Worm (Caenorhabditis elegans) whole organism, early embryonic: ENCODE data around the gene F19B2.6.

Experiments
- B0310.2 ChIP-seq: sonication (generic microtip); optimal IDR thresholded peaks from 2 replicates; lab custom pipeline; 2016; ENCODE audit warnings: mild to moderate bottlenecking, missing genetic modification characterization, missing compliant biosample characterization
- F13C5.2 ChIP-seq: sonication (generic microtip); optimal IDR thresholded peaks from 2 replicates; lab custom pipeline; 2017; ENCODE audit warnings: mild to moderate bottlenecking, missing genetic modification characterization, inconsistent platforms, missing compliant biosample characterization
- aly-1 ChIP-seq: sonication (generic microtip); optimal IDR thresholded peaks from 2 replicates; lab custom pipeline; 2016; ENCODE audit warnings: missing genetic modification characterization, missing compliant biosample characterization
- ama-1 ChIP-seq: fragments of 150-350 bp; optimal IDR thresholded peaks from 2 replicates; lab custom pipeline; 2014
- ceh-13 ChIP-seq: fragments of 200-800 bp; sonication (Bioruptor generic); optimal IDR thresholded peaks from 2 replicates; lab custom pipeline; 2018; ENCODE audit warnings: mild to moderate bottlenecking, missing genetic modification characterization, missing compliant biosample characterization
- ceh-36 ChIP-seq: sonication (generic microtip); optimal IDR thresholded peaks from 2 replicates; lab custom pipeline; 2016; ENCODE audit warnings: missing genetic modification characterization, inconsistent platforms, missing compliant biosample characterization
- ets-7 ChIP-seq: sonication (generic microtip); optimal IDR thresholded peaks from 2 replicates; lab custom pipeline; 2016; ENCODE audit warnings: missing genotype, missing genetic modification characterization, missing compliant biosample characterization
- flt-1 ChIP-seq: fragments of 200-800 bp; sonication (Bioruptor generic); IDR thresholded peaks from 2 replicates; pipeline ENCODE4 v1.3.6; 2022; ENCODE audit warnings: missing genetic modification characterization, missing compliant biosample characterization
- hmbx-1 ChIP-seq: sonication (generic microtip); optimal IDR thresholded peaks from 2 replicates; lab custom pipeline; 2016; ENCODE audit warnings: mild to moderate bottlenecking, missing genetic modification characterization, missing compliant biosample characterization
- hmg-4 ChIP-seq: fragments of 200-800 bp; sonication (Bioruptor generic); optimal IDR thresholded peaks from 2 replicates; lab custom pipeline; 2018; ENCODE audit warnings: mild to moderate bottlenecking, missing genetic modification characterization, missing compliant biosample characterization
- hnd-1 ChIP-seq: sonication (generic microtip); optimal IDR thresholded peaks from 2 replicates; lab custom pipeline; 2016; ENCODE audit warnings: missing genetic modification characterization, missing compliant biosample characterization
- pes-1 ChIP-seq: fragments of 200-800 bp; sonication (Bioruptor generic); IDR thresholded peaks from 2 replicates; pipeline ENCODE4 v1.3.6; 2022; ENCODE audit warnings: missing genetic modification reagents, missing genetic modification characterization, missing compliant biosample characterization
- scrt-1 ChIP-seq: fragments of 200-800 bp; sonication (Bioruptor generic); IDR thresholded peaks from 2 replicates; pipeline ENCODE4 v1.3.6; 2022; ENCODE audit warnings: missing genetic modification characterization, missing compliant biosample characterization
- sea-1 ChIP-seq: fragments of 200-800 bp; sonication (Bioruptor generic); conservative IDR thresholded peaks from 2 replicates; pipeline ENCODE4 v1.3.6; 2022; ENCODE audit warnings: missing genetic modification characterization, missing compliant biosample characterization
- tbx-11 ChIP-seq: fragments of 200-800 bp; sonication (Bioruptor generic); IDR thresholded peaks from 2 replicates; pipeline ENCODE4 v1.3.6; 2022; ENCODE audit warnings: missing genetic modification characterization, missing compliant biosample characterization
- tbx-37 ChIP-seq: fragments of 200-800 bp; sonication (Bioruptor generic); conservative IDR thresholded peaks from 2 replicates; pipeline ENCODE4 v1.3.6; 2022; ENCODE audit warnings: missing genetic modification reagents, missing genetic modification characterization, missing compliant biosample characterization
- tra-4 ChIP-seq: sonication (generic microtip); optimal IDR thresholded peaks from 2 replicates; lab custom pipeline; 2017; ENCODE audit warnings: missing genetic modification characterization, missing compliant biosample characterization

F19B2.6 gene

DNA sequence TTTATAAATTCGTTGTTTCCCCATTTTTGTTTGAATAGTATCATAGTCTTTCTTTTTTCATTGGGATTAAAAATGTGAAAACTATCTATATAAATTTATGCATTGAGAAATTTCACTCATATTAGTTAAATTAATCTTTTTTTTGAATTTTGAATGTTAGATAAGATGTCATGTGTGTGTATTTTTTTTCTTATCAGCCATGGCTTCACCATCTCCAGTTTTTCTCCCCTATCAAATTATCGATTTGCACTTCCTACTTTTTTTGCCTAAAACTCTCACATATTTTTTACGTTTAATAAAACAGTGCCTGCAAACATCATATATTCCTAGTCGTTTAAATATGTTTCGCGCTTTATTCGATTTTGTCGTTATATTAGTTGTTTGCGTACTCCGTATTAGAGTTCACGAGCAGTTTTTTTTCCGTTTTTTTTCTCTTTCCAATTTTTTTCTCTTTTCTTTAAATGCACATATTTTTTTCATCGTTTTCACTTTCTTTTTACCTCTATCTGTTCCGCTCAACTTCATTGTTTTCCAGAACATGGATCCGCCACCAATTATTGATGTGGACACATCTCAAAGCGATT lies 10.6 kb upstream of the F19B2.6 start, which contains the start of gene Y113G7A.13:
Gene Y113G7A.13, plus strand, starts transcription at position 534 of the 584 bp plus-strand sequence.
- TF ChIP-seq B0310.2 = no peak
- no peak for TF ChIP-seq tbx-37 (GFP tag; lab: Robert Waterston, UW)
- TF ChIP-seq ceh-36 (tag; lab: Kevin White, UChicago) = no peak
- TF ChIP-seq ceh-13 (GFP tag; lab: Kevin White, UChicago) = no peak
- no peak for TF ChIP-seq pes-1 (GFP tag; lab: Robert Waterston, UW)
- TF ChIP-seq flt-1 (GFP tag; lab: Robert Waterston, UW) = no peak
- TF ChIP-seq tbx-11 = no peak
- no peak for TF ChIP-seq sea-1 (GFP tag; lab: Robert Waterston, UW)
- TF ChIP-seq hmbx-1 (tag; lab: Kevin White, UChicago) = no peak
- TF ChIP-seq hmg-4 (GFP tag; lab: Kevin White, UChicago) = no peak
- no peak for TF ChIP-seq aly-1 (tag; lab: Kevin White, UChicago)
- no peak for TF ChIP-seq ets-7 (tag; lab: Kevin White, UChicago)
- TF ChIP-seq hnd-1 = no peak
- no peak for TF ChIP-seq scrt-1 (GFP tag; lab: Robert Waterston, UW)
- TF ChIP-seq tra-4 (tag; lab: Kevin White, UChicago) = no peak
- no peak for TF ChIP-seq F13C5.2 (tag; lab: Kevin White, UChicago)

DNA sequence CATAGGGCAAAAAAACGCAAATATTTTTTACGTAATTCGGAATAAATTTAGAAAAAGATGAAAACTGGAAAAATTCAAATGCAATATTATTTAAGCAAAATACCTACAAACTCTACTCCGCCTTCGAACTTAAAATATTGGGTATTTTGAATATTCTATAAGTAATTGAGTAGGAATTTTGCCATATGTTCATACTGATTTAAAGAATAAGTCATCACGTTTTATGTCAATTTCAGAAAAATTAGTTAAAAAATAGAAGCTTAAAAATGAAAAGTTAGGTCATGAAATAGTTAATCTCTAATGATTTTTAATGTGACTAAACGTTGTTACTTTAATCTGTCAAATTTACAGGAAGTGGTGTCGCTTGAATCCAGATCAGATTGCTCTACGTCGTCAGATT lies 6.9 kb upstream of the F19B2.6 start, which contains the start of gene F19B2.7:
Gene F19B2.7, plus strand, starts transcription at position 301 of the 400 bp plus-strand sequence.
- TF ChIP-seq scrt-1 (GFP tag; lab: Robert Waterston, UW) (no peak), hmg-4 (GFP tag; lab: Kevin White, UChicago) (no peak), B0310.2 (no peak), tbx-37 (GFP tag; lab: Robert Waterston, UW) (no peak), ama-1 (no peak), ceh-13 (GFP tag; lab: Kevin White, UChicago) (no peak), hnd-1 (no peak), flt-1 (GFP tag; lab: Robert Waterston, UW) (no peak), ceh-36 (tag; lab: Kevin White, UChicago) (no peak), aly-1 (tag; lab: Kevin White, UChicago) (no peak), F13C5.2 (tag; lab: Kevin White, UChicago) (no peak), hmbx-1 (tag; lab: Kevin White, UChicago) (no peak), tra-4 (tag; lab: Kevin White, UChicago) (no peak), sea-1 (GFP tag; lab: Robert Waterston, UW) (no peak), tbx-11 (no peak), ets-7 (tag; lab: Kevin White, UChicago) (no peak), pes-1 (GFP tag; lab: Robert Waterston, UW) (no peak)

DNA sequence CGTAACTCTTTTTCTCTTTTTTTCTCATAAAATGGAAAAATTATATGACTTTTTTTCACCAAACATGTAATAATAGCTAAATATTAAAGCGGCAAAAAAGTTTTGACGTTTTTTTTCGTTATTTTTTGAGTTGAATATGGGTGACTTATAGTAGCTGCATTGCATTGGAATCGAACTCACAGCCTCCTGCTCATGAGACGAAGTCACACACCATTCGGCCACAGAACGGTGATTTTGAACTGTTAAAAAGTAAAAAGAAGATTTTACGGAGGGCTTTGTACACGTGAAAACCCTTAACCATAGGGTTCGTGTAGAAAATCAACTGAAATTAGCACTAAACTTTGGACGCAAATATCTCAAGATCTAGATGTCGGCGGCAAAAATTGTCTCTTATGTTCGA lies 6.5 kb upstream of the F19B2.6 start:
- TF ChIP-seq hmbx-1 (tag; lab: Kevin White, UChicago) (no peak), aly-1 (tag; lab: Kevin White, UChicago) (no peak), flt-1 (GFP tag; lab: Robert Waterston, UW) (no peak), sea-1 (GFP tag; lab: Robert Waterston, UW) (no peak), scrt-1 (GFP tag; lab: Robert Waterston, UW) (no peak), tra-4 (tag; lab: Kevin White, UChicago) (no peak), B0310.2 (no peak), ets-7 (tag; lab: Kevin White, UChicago) (no peak), pes-1 (GFP tag; lab: Robert Waterston, UW) (no peak), ceh-13 (GFP tag; lab: Kevin White, UChicago) (no peak), ama-1 (no peak), hmg-4 (GFP tag; lab: Kevin White, UChicago) (no peak), tbx-11 (no peak)

DNA sequence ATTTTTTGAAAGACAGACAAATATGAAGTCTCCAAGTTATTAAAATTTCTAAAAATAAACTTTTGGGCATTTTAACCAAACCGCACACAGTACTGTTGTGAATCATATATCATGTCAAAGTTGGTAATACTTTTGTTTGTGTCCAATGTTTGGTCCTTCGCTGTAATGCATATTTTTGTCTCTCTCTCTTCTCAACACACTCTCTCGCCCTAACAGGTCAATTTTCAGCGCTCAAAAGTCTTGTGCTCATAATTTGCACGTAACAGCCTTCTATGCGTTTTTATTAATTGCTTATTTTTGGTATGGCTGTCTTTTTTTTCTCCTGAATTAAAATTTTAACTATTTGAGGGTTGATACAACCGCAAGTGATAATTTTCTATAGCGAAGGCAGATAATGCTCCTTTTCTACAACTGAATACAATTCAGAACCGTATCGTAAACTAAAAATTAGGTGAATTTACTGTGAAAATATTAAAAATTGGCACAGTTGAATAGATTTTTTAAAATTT lies 3.5 kb downstream of the F19B2.6 start:
- TF ChIP-seq hmg-4 (GFP tag; lab: Kevin White, UChicago) (no peak), hnd-1 (no peak)

DNA sequence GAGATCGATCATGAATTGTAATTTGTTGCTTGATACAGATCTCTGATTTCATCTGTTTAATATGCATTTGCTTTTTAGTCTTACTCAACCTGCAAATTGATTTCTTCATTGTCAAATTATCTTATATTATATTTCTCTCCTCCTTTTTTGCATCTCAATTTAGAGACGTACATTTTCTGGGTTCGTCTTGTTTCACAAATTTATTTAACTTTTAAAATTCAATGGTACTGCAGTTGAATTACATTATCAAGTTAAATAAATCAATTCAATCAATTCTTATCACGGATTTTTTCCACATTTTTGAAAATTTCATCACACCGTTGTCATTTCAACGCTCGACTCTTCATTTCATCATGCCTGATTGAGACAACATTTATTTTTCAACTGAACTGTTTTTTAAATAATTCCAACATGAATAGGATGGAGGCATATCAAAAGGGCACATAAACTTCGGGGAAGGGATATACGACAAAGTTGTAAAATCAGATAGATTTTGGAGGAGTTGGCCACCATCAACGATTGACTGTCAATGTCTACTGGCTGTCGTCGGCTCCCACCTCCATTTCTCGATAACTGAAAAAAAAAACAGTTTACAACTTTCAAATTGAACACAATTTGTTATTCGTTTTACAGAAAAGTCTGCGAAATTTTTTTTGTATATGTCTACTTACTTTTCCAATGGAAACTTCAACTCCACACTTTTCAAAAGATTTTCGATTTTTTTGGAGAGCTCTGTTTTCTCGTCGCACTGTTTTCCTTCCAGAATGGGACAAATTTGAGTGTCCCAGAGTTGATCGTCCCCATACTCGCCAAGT lies 4.2 kb downstream of the F19B2.6 start:
- TF ChIP-seq flt-1 (GFP tag; lab: Robert Waterston, UW) (no peak), scrt-1 (GFP tag; lab: Robert Waterston, UW) (no peak), tbx-11 (no peak), tbx-37 (GFP tag; lab: Robert Waterston, UW) (no peak), hmg-4 (GFP tag; lab: Kevin White, UChicago) (no peak), hnd-1 (no peak), aly-1 (tag; lab: Kevin White, UChicago) (no peak), ceh-36 (tag; lab: Kevin White, UChicago) (no peak), B0310.2 (no peak), hmbx-1 (tag; lab: Kevin White, UChicago) (no peak), pes-1 (GFP tag; lab: Robert Waterston, UW) (no peak), ceh-13 (GFP tag; lab: Kevin White, UChicago) (no peak), ets-7 (tag; lab: Kevin White, UChicago) (no peak), F13C5.2 (tag; lab: Kevin White, UChicago) (no peak), tra-4 (tag; lab: Kevin White, UChicago) (no peak), sea-1 (GFP tag; lab: Robert Waterston, UW) (no peak), ama-1 (no peak)

ce11 chrV:20163105-20163449 lies 4.8 kb downstream of the F19B2.6 start:
- no peak for TF ChIP-seq ceh-36 (tag; lab: Kevin White, UChicago)
- no peak for TF ChIP-seq hmg-4 (GFP tag; lab: Kevin White, UChicago)
- no peak for TF ChIP-seq hmbx-1 (tag; lab: Kevin White, UChicago)
- no peak for TF ChIP-seq pes-1 (GFP tag; lab: Robert Waterston, UW)
- TF ChIP-seq B0310.2 = no peak
- no peak for TF ChIP-seq ceh-13 (GFP tag; lab: Kevin White, UChicago)
